Worm (Caenorhabditis elegans): Measurements from ENCODE around the gene emb-5.

ce11 chrIII:4756983-4757382 is 36.5 kb upstream of the emb-5 start, which contains the start of gene fbxl-2:
- TF ChIP-seq ceh-82 (tag; optimal IDR thresholded peaks at IDR 0.05) (peak; percentile 88), ztf-11 (tag; optimal IDR thresholded peaks at IDR 0.05) (peak; percentile 42), zag-1 (tag; optimal IDR thresholded peaks at IDR 0.05) (peak; percentile 87), blmp-1 (tag; optimal IDR thresholded peaks at IDR 0.05; ENCODE audit: insufficient read depth) (peak; percentile 36), unc-62 (GFP tag; optimal IDR thresholded peaks at IDR 0.05) (peak; percentile 42), ztf-4 (tag; optimal IDR thresholded peaks at IDR 0.05) (peak; percentile 91), sma-9 (GFP tag; optimal IDR thresholded peaks at IDR 0.05) (peak; percentile 96), sma-9 (tag; optimal IDR thresholded peaks at IDR 0.05) (no peak)
